Worm (Caenorhabditis elegans) whole organism, early embryonic: Measurements from ENCODE around the gene T07C4.12.
A peak's percentile ranks its signal among the peaks of the same experiment; 100 is the strongest.

Experiments
- B0310.2 ChIP-seq: sonication (generic microtip); optimal IDR thresholded peaks from 2 replicates; lab custom pipeline; 2016; ENCODE audit warnings: mild to moderate bottlenecking, missing genetic modification characterization, missing compliant biosample characterization
- F13C5.2 ChIP-seq: sonication (generic microtip); optimal IDR thresholded peaks from 2 replicates; lab custom pipeline; 2017; ENCODE audit warnings: mild to moderate bottlenecking, missing genetic modification characterization, inconsistent platforms, missing compliant biosample characterization
- aly-1 ChIP-seq: sonication (generic microtip); optimal IDR thresholded peaks from 2 replicates; lab custom pipeline; 2016; ENCODE audit warnings: missing genetic modification characterization, missing compliant biosample characterization
- ama-1 ChIP-seq: fragments of 150-350 bp; optimal IDR thresholded peaks from 2 replicates; lab custom pipeline; 2014
- ceh-13 ChIP-seq: fragments of 200-800 bp; sonication (Bioruptor generic); optimal IDR thresholded peaks from 2 replicates; lab custom pipeline; 2018; ENCODE audit warnings: mild to moderate bottlenecking, missing genetic modification characterization, missing compliant biosample characterization
- ceh-36 ChIP-seq: sonication (generic microtip); optimal IDR thresholded peaks from 2 replicates; lab custom pipeline; 2016; ENCODE audit warnings: missing genetic modification characterization, inconsistent platforms, missing compliant biosample characterization
- ets-7 ChIP-seq: sonication (generic microtip); optimal IDR thresholded peaks from 2 replicates; lab custom pipeline; 2016; ENCODE audit warnings: missing genotype, missing genetic modification characterization, missing compliant biosample characterization
- flt-1 ChIP-seq: fragments of 200-800 bp; sonication (Bioruptor generic); IDR thresholded peaks from 2 replicates; pipeline ENCODE4 v1.3.6; 2022; ENCODE audit warnings: missing genetic modification characterization, missing compliant biosample characterization
- hmbx-1 ChIP-seq: sonication (generic microtip); optimal IDR thresholded peaks from 2 replicates; lab custom pipeline; 2016; ENCODE audit warnings: mild to moderate bottlenecking, missing genetic modification characterization, missing compliant biosample characterization
- hmg-4 ChIP-seq: fragments of 200-800 bp; sonication (Bioruptor generic); optimal IDR thresholded peaks from 2 replicates; lab custom pipeline; 2018; ENCODE audit warnings: mild to moderate bottlenecking, missing genetic modification characterization, missing compliant biosample characterization
- hnd-1 ChIP-seq: sonication (generic microtip); optimal IDR thresholded peaks from 2 replicates; lab custom pipeline; 2016; ENCODE audit warnings: missing genetic modification characterization, missing compliant biosample characterization
- pes-1 ChIP-seq: fragments of 200-800 bp; sonication (Bioruptor generic); IDR thresholded peaks from 2 replicates; pipeline ENCODE4 v1.3.6; 2022; ENCODE audit warnings: missing genetic modification reagents, missing genetic modification characterization, missing compliant biosample characterization
- scrt-1 ChIP-seq: fragments of 200-800 bp; sonication (Bioruptor generic); IDR thresholded peaks from 2 replicates; pipeline ENCODE4 v1.3.6; 2022; ENCODE audit warnings: missing genetic modification characterization, missing compliant biosample characterization
- sea-1 ChIP-seq: fragments of 200-800 bp; sonication (Bioruptor generic); conservative IDR thresholded peaks from 2 replicates; pipeline ENCODE4 v1.3.6; 2022; ENCODE audit warnings: missing genetic modification characterization, missing compliant biosample characterization
- tbx-11 ChIP-seq: fragments of 200-800 bp; sonication (Bioruptor generic); IDR thresholded peaks from 2 replicates; pipeline ENCODE4 v1.3.6; 2022; ENCODE audit warnings: missing genetic modification characterization, missing compliant biosample characterization
- tbx-37 ChIP-seq: fragments of 200-800 bp; sonication (Bioruptor generic); conservative IDR thresholded peaks from 2 replicates; pipeline ENCODE4 v1.3.6; 2022; ENCODE audit warnings: missing genetic modification reagents, missing genetic modification characterization, missing compliant biosample characterization
- tra-4 ChIP-seq: sonication (generic microtip); optimal IDR thresholded peaks from 2 replicates; lab custom pipeline; 2017; ENCODE audit warnings: missing genetic modification characterization, missing compliant biosample characterization

T07C4.12 gene

DNA sequence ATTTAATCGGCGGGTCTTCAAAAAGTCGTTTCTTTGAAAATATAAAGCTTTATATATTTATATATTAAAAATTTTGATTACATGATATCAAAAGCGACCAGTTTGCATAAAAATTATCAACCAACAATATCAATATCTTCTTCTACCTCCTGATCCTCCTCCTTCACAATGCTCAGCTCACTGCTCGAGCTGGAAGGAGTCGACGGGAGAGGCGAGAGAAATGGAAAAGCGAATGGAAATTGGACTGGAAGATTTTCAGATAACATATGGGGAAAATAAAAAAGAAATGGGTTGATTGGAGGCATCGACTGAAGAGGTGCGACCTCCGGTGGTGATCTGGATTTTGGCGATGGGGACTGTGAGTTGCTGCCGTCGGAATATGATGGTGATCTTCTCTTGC is 7.5 kb upstream of the T07C4.12 start:
- TF ChIP-seq pes-1 (GFP tag; lab: Robert Waterston, UW): no peak

DNA sequence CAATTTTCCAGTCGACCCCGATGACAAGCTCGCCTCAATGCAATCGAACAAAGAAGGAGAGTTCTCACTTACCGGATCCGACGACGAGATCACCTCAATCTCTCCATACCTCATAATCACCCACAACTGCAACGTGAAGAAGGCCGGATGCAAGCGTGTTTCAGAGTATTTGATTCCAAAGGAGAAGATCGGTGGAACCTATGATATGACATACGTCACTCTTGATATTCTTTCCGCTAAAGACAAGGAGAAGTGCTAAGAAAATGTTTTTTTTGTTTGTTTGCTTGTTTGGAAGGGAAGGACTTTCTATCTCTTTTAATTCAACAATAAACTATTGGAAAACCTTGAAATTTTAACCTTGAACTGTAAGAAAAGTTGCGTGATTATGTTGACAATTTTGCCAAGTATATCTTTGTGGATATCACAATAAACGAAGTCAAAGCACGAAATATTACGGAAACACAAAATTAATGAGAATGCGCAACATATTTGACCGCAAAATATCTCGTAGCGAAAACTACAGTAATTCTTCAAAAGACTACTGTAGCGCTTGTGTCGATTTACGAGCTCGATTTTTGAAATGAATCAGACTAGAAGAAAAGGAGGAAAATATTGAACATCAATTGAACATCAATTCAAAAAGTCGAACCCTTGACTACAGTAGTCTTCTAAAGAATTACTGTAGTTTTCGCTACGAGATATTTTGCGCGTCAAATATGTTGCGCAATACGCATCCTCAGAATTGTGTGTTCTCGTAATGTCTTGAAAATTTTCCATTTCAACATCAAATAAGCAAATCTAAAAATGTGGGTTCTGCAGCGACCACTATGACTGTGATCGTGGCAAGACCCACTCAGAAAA is 6.8 kb upstream of the T07C4.12 start:
- TF ChIP-seq hnd-1 (tag; lab: Kevin White, UChicago) (no peak), ceh-13 (GFP tag; lab: Kevin White, UChicago) (no peak), tra-4 (tag; lab: Kevin White, UChicago) (no peak), flt-1 (GFP tag; lab: Robert Waterston, UW) (no peak), ceh-36 (tag; lab: Kevin White, UChicago) (no peak), pes-1 (GFP tag; lab: Robert Waterston, UW) (no peak), F13C5.2 (tag; lab: Kevin White, UChicago) (no peak), hmg-4 (GFP tag; lab: Kevin White, UChicago) (no peak), sea-1 (GFP tag; lab: Robert Waterston, UW) (no peak), hmbx-1 (tag; lab: Kevin White, UChicago) (no peak), ets-7 (tag; lab: Kevin White, UChicago) (no peak), tbx-11 (GFP tag; lab: Robert Waterston, UW) (no peak)

DNA sequence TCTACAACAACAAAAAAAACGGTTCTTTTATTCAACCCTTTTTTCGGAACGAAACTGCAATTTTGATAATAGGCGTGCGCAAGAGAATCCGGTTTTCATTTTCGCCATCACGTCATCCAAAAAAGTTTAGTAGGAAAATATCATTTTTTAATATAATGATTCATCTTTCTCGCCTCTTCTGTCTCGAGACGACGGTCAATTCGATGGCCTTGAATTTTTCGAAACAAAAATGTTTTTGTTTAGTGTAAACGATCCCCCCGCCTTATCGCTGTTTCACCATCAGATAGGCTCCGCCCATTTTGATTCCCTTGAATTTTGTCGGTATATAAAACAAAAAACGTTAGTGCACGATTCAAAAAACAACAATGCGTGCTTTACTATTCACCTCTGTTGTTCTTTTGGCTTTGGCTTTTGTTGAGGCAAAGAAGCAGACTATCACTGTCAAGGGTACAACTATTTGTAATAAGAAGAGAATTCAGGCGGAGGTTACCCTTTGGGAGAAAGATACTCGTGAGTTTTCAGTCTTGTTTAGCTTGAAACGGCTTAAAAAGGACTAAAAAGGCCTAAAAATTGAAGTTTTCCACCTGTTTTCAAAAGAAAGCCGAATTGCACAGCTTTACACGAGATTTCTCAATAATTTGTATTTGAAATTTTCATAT is 5.2 kb upstream of the T07C4.12 start, which contains the start of gene ttr-15:
TSS of gene ttr-15 (plus strand) at position 340 of the 659 bp plus-strand sequence.
- TF ChIP-seq tbx-11 (GFP tag; lab: Robert Waterston, UW) (no peak), hnd-1 (tag; lab: Kevin White, UChicago) (no peak), tbx-37 (GFP tag; lab: Robert Waterston, UW) (no peak), scrt-1 (GFP tag; lab: Robert Waterston, UW) (no peak), B0310.2 (tag; lab: Kevin White, UChicago) (no peak), F13C5.2 (tag; lab: Kevin White, UChicago) (no peak)

DNA sequence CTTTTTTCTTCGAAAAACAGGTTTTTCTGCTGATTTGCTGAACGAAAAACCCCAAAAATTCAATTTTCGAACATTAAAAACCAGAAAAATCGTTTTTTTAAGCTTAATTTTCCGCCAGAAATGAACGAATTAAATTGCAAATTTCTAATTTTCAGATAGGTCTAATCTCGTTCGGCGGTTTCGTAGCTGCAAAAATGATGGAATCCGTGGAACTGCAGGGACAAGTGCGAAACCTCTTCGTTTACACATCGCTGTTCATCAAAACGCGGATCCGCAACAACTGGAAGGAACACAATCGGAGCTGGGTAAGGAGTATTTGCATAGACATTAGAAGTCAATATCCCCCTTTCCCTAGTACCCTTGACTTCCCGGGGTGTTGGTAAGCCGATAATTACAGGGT is 3.6 kb upstream of the T07C4.12 start:
- TF ChIP-seq flt-1 (GFP tag; lab: Robert Waterston, UW): no peak
- TF ChIP-seq aly-1 (tag; lab: Kevin White, UChicago): no peak
- no peak for TF ChIP-seq tbx-37 (GFP tag; lab: Robert Waterston, UW)
- TF ChIP-seq B0310.2 (tag; lab: Kevin White, UChicago): no peak
- TF ChIP-seq hnd-1 (tag; lab: Kevin White, UChicago): no peak

DNA sequence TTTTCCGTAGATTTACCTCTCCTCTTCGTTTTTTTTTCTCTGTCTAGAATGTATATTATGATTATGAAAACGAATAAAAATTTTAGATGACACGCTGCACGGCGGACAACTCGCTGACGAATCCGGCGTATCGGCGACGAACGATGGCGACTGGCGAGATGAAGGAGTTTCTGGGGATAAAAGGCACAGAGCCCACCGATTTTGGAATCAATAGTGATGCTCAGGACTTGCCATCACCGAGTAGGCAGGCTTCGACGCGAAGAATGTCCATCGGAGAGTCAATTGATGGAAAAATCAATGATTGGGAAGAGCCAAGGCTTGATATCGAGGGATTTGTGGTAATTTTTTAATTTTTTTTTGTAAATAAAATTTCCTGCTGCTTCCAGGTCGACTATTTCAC is 2.6 kb upstream of the T07C4.12 start, which contains the start of gene ced-9:
TSS of gene ced-9 (plus strand) at position 87 of the 400 bp plus-strand sequence.
- TF ChIP-seq sea-1 (GFP tag; lab: Robert Waterston, UW) (no peak), ets-7 (tag; lab: Kevin White, UChicago) (no peak), F13C5.2 (tag; lab: Kevin White, UChicago) (no peak), hmg-4 (GFP tag; lab: Kevin White, UChicago) (no peak)

DNA sequence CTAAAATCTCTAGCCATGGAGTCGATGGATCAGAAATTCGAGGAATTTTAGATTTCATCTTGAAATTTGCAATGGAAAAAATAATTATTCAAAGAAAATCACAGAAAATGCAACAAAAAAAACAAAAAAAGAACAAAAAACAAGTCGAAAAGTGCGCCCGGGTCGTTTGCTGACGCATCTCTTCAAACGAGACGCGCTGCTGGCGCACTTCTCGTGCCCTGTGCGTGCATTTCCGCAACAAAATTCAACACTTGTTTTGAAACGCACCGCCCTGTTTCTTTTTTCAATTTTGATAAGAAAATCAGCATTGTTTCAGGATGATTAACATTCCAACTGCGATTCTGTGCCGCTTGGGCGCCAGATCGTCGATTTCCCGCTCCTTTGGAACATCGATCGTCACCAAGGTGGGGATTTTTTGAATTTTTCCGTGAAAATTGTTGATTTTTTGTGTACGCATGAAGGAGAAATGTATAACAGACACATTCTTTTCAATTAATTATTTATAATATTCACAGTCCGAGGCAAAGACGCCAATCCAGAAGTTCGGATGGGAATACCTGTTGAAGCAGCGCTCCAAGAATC is 1.6 kb upstream of the T07C4.12 start, which contains the start of the genes jmjd-4 and mev-1:
TSS of gene jmjd-4 (minus strand) at position 58 of the 582 bp plus-strand sequence.
TSS of gene mev-1 (plus strand) at position 317 of the 582 bp plus-strand sequence.
- TF ChIP-seq flt-1 (GFP tag; lab: Robert Waterston, UW): peak; percentile 51; the same call in 1 of the 2 replicates
- TF ChIP-seq ets-7 (tag; lab: Kevin White, UChicago): no peak
- TF ChIP-seq ceh-36 (tag; lab: Kevin White, UChicago): peak; percentile 23
- TF ChIP-seq tbx-37 (GFP tag; lab: Robert Waterston, UW): no peak
- no peak for TF ChIP-seq ama-1 (lab: Kevin White, UChicago)
- 0 out of 2 replicates have a peak, but pooled peaks have one; percentile 40 for TF ChIP-seq tbx-11 (GFP tag; lab: Robert Waterston, UW)
- peak; percentile 73 for TF ChIP-seq F13C5.2 (tag; lab: Kevin White, UChicago)

DNA sequence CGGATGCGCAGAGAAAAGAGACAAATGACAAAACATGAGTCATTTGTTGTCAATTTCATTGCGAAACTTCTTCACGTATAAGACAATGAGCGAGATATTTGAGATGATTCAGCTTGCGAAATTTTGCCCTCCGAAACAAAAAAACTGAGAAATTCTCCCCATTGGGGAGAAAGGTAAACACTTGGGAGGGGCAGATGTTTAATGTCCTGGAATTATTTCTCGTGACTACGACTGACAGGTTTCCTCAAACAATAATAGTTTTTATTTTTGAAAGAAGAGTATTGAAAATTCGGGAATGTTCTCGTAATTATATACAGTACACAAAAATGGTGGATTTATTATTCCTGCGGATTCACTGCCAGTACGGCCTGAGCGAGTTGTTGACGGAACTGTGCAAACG is 1.2 kb downstream of the T07C4.12 start:
- TF ChIP-seq F13C5.2 (tag; lab: Kevin White, UChicago) (no peak), aly-1 (tag; lab: Kevin White, UChicago) (no peak), pes-1 (GFP tag; lab: Robert Waterston, UW) (no peak), hnd-1 (tag; lab: Kevin White, UChicago) (no peak), ceh-13 (GFP tag; lab: Kevin White, UChicago) (no peak), tbx-11 (GFP tag; lab: Robert Waterston, UW) (no peak), ama-1 (lab: Kevin White, UChicago) (no peak)
